Fruit fly (Drosophila melanogaster) whole organism, embryonic: Measurements from ENCODE around the gene CG14227.

Source experiments
- Antp ChIP-seq: fragments of 200-800 bp; sonication (Bioruptor generic); optimal IDR thresholded peaks from 3 replicates; lab custom pipeline; 2016; ENCODE audit warnings: missing biosample characterization, missing genetic modification characterization
- Bgb ChIP-seq: fragments of 200-800 bp; sonication (Bioruptor generic); IDR thresholded peaks from 2 replicates; pipeline ENCODE4 v1.3.6; 2022; ENCODE audit warnings: missing biosample characterization, missing genetic modification characterization; ENCODE audit not compliant: partially characterized antibody
- CG11456 ChIP-seq: fragments of 200-800 bp; sonication (Bioruptor generic); IDR thresholded peaks from 3 replicates; pipeline ENCODE4 v1.3.6; 2022; ENCODE audit warnings: missing biosample characterization, missing genetic modification characterization
- CG14014 ChIP-seq: fragments of 200-800 bp; sonication (Bioruptor generic); IDR thresholded peaks from 2 replicates; pipeline ENCODE4 v1.3.6; 2022; ENCODE audit warnings: missing biosample characterization, missing genetic modification characterization
- CG15269 ChIP-seq: fragments of 200-800 bp; sonication (Bioruptor generic); optimal IDR thresholded peaks from 2 replicates; lab custom pipeline; 2018; ENCODE audit warnings: missing biosample characterization, mild to moderate bottlenecking, missing genetic modification characterization, moderate library complexity
- CG15514 ChIP-seq: fragments of 200-800 bp; sonication (Bioruptor generic); optimal IDR thresholded peaks from 3 replicates; lab custom pipeline; 2017; ENCODE audit warnings: missing biosample characterization, missing genetic modification characterization, mild to moderate bottlenecking, moderate library complexity, missing genetic modification reagents
- CG1602 ChIP-seq: fragments of 200-800 bp; sonication (Bioruptor generic); optimal IDR thresholded peaks from 3 replicates; lab custom pipeline; 2016; ENCODE audit warnings: missing biosample characterization, missing genetic modification characterization
- CG16813 ChIP-seq: fragments of 200-800 bp; sonication (Bioruptor generic); IDR thresholded peaks from 3 replicates; pipeline ENCODE4 v1.3.6; 2022; ENCODE audit warnings: missing biosample characterization, missing genetic modification characterization; ENCODE audit not compliant: partially characterized antibody
- CG17612 ChIP-seq: fragments of 200-800 bp; sonication (Bioruptor generic); IDR thresholded peaks from 2 replicates; pipeline ENCODE4 v1.3.6; 2022; ENCODE audit warnings: missing biosample characterization, missing genetic modification characterization
- CG17829 ChIP-seq: fragments of 200-800 bp; optimal IDR thresholded peaks from 2 replicates; lab custom pipeline; 2019; ENCODE audit warnings: missing biosample characterization, mild to moderate bottlenecking, missing genetic modification characterization, moderate library complexity
- CG18262 ChIP-seq: fragments of 200-800 bp; optimal IDR thresholded peaks from 3 replicates; lab custom pipeline; 2019; ENCODE audit warnings: missing biosample characterization, mild to moderate bottlenecking, missing genetic modification characterization, moderate library complexity
- CG18619 ChIP-seq: fragments of 200-800 bp; sonication (Bioruptor generic); optimal IDR thresholded peaks from 3 replicates; lab custom pipeline; 2017; ENCODE audit warnings: missing biosample characterization, mild to moderate bottlenecking, missing genetic modification characterization
- CG18764 ChIP-seq: fragments of 200-800 bp; sonication (Bioruptor generic); optimal IDR thresholded peaks from 3 replicates; lab custom pipeline; 2016; ENCODE audit warnings: missing biosample characterization, missing genetic modification characterization
- CG2120 ChIP-seq: fragments of 200-800 bp; sonication (Bioruptor generic); optimal IDR thresholded peaks from 3 replicates; lab custom pipeline; 2016; ENCODE audit warnings: missing biosample characterization, missing genetic modification characterization
- CG3163 ChIP-seq: fragments of 200-800 bp; sonication (Bioruptor generic); optimal IDR thresholded peaks from 3 replicates; lab custom pipeline; 2016; ENCODE audit warnings: missing biosample characterization, missing genetic modification characterization
- CG3281 ChIP-seq: fragments of 200-800 bp; sonication (Bioruptor generic); optimal IDR thresholded peaks from 3 replicates; lab custom pipeline; 2017; ENCODE audit warnings: missing biosample characterization, mild to moderate bottlenecking, missing genetic modification characterization
- CG3995 ChIP-seq: fragments of 200-800 bp; sonication (Bioruptor generic); optimal IDR thresholded peaks from 3 replicates; lab custom pipeline; 2016; ENCODE audit warnings: missing biosample characterization, missing genetic modification characterization
- CG4424 ChIP-seq: fragments of 200-800 bp; sonication (Bioruptor generic); optimal IDR thresholded peaks from 3 replicates; lab custom pipeline; 2016; ENCODE audit warnings: missing biosample characterization, missing genetic modification characterization
- CG6654 ChIP-seq: fragments of 200-800 bp; sonication (Bioruptor generic); optimal IDR thresholded peaks from 2 replicates; lab custom pipeline; 2017; ENCODE audit warnings: missing biosample characterization, mild to moderate bottlenecking, missing genetic modification characterization
- CG6765 ChIP-seq: fragments of 200-800 bp; sonication (Bioruptor generic); optimal IDR thresholded peaks from 3 replicates; lab custom pipeline; 2017; ENCODE audit warnings: missing biosample characterization, mild to moderate bottlenecking, missing genetic modification characterization
- CG7357 ChIP-seq: fragments of 200-800 bp; sonication (Bioruptor generic); IDR thresholded peaks from 3 replicates; pipeline ENCODE4 v1.3.6; 2022; ENCODE audit warnings: missing biosample characterization, missing genetic modification characterization
- CG8388 ChIP-seq: fragments of 200-800 bp; sonication (Bioruptor generic); optimal IDR thresholded peaks from 2 replicates; lab custom pipeline; 2019; ENCODE audit warnings: missing biosample characterization, mild to moderate bottlenecking, missing genetic modification characterization, moderate library complexity
- CG8478 ChIP-seq: fragments of >200 bp; optimal IDR thresholded peaks from 2 replicates; lab custom pipeline; 2018
- CG9797 ChIP-seq: fragments of 200-800 bp; sonication (Bioruptor generic); optimal IDR thresholded peaks from 3 replicates; lab custom pipeline; 2018; ENCODE audit warnings: missing biosample characterization, mild to moderate bottlenecking, missing genetic modification characterization
- Dbx ChIP-seq: fragments of 200-800 bp; sonication (Bioruptor generic); IDR thresholded peaks from 3 replicates; pipeline ENCODE4 v1.3.6; 2022; ENCODE audit warnings: missing biosample characterization, missing genetic modification characterization
- Ets97D ChIP-seq: fragments of 200-800 bp; sonication (Bioruptor generic); optimal IDR thresholded peaks from 3 replicates; lab custom pipeline; 2016; ENCODE audit warnings: missing biosample characterization, missing genetic modification characterization
- Fer1 ChIP-seq: fragments of 200-800 bp; sonication (Bioruptor generic); optimal IDR thresholded peaks from 2 replicates; lab custom pipeline; 2017; ENCODE audit warnings: missing biosample characterization, mild to moderate bottlenecking, missing genetic modification characterization
- Fer3 ChIP-seq: fragments of 200-800 bp; sonication (Bioruptor generic); optimal IDR thresholded peaks from 2 replicates; lab custom pipeline; 2018; ENCODE audit warnings: missing biosample characterization, mild to moderate bottlenecking, missing genetic modification characterization, moderate library complexity
- Hmr ChIP-seq: fragments of 200-800 bp; sonication (Bioruptor generic); optimal IDR thresholded peaks from 3 replicates; lab custom pipeline; 2017; ENCODE audit warnings: mild to moderate bottlenecking, missing biosample characterization, missing genetic modification reagents, missing genetic modification characterization
- MBD-R2 ChIP-seq: fragments of 200-800 bp; sonication (Bioruptor generic); IDR thresholded peaks from 2 replicates; pipeline ENCODE4 v1.3.6; 2022; ENCODE audit warnings: missing biosample characterization, missing genetic modification characterization
- Meics ChIP-seq: fragments of 200-800 bp; sonication (Bioruptor generic); optimal IDR thresholded peaks from 2 replicates; lab custom pipeline; 2017; ENCODE audit warnings: missing biosample characterization, mild to moderate bottlenecking, missing genetic modification characterization
- Pdp1 ChIP-seq, 2 experiments: fragments of 200-800 bp; sonication (Bioruptor generic); optimal IDR thresholded peaks; 3 replicates each; lab custom pipeline; 2016; ENCODE audit warnings: missing biosample characterization in 2 of 2, missing genetic modification characterization in 2 of 2, mild to moderate bottlenecking in 1 of 2, moderate library complexity in 1 of 2
- Sry-β ChIP-seq: fragments of 200-800 bp; sonication (Bioruptor generic); optimal IDR thresholded peaks from 2 replicates; lab custom pipeline; 2018; ENCODE audit warnings: missing biosample characterization, mild to moderate bottlenecking, missing genetic modification characterization, moderate library complexity
- Stat92E ChIP-seq, 3 experiments: fragments of >200 bp in 2 of 3; fragments of 200-800 bp in 1 of 3; sonication (Bioruptor generic) in 1 of 3; optimal IDR thresholded peaks; 2 replicates each; lab custom pipeline; 2017 to 2019; ENCODE audit warnings: missing biosample characterization in 3 of 3, missing genetic modification characterization in 3 of 3, mild to moderate bottlenecking in 1 of 3, moderate library complexity in 1 of 3
- br ChIP-seq: fragments of >200 bp; optimal IDR thresholded peaks from 2 replicates; lab custom pipeline; 2017
- bsh ChIP-seq, 2 experiments: fragments of 200-800 bp; sonication (Bioruptor generic); optimal IDR thresholded peaks; 2 replicates each; lab custom pipeline; 2017 to 2018; ENCODE audit warnings: mild to moderate bottlenecking in 2 of 2, missing biosample characterization in 2 of 2, missing genetic modification characterization in 2 of 2, moderate library complexity in 1 of 2
- cas ChIP-seq: fragments of 200-800 bp; sonication (Bioruptor generic); IDR thresholded peaks from 2 replicates; pipeline ENCODE4 v1.3.6; 2022; ENCODE audit warnings: missing biosample characterization, missing genetic modification characterization
- chinmo ChIP-seq: fragments of 200-800 bp; sonication (Bioruptor generic); IDR thresholded peaks from 4 replicates; pipeline ENCODE4 v1.3.6; 2022; ENCODE audit warnings: missing biosample characterization, missing genetic modification characterization; ENCODE audit not compliant: partially characterized antibody
- en ChIP-seq: fragments of 200-800 bp; sonication (Bioruptor generic); optimal IDR thresholded peaks from 2 replicates; lab custom pipeline; 2016; ENCODE audit warnings: missing biosample characterization, missing genetic modification characterization
- fd96Cb ChIP-seq: fragments of 200-800 bp; sonication (Bioruptor generic); optimal IDR thresholded peaks from 2 replicates; lab custom pipeline; 2018; ENCODE audit warnings: missing biosample characterization, mild to moderate bottlenecking, missing genetic modification characterization, moderate library complexity
- knrl ChIP-seq: fragments of 200-800 bp; sonication (Bioruptor generic); IDR thresholded peaks from 3 replicates; pipeline ENCODE4 v1.3.6; 2022; ENCODE audit warnings: missing biosample characterization, missing genetic modification characterization; ENCODE audit not compliant: partially characterized antibody
- phol ChIP-seq: fragments of 200-800 bp; sonication (Bioruptor generic); optimal IDR thresholded peaks from 3 replicates; lab custom pipeline; 2018; ENCODE audit warnings: missing biosample characterization, mild to moderate bottlenecking, missing genetic modification characterization, moderate library complexity
- slbo ChIP-seq: fragments of 200-800 bp; sonication (Bioruptor generic); IDR thresholded peaks from 2 replicates; pipeline ENCODE4 v1.3.6; 2022; ENCODE audit warnings: missing biosample characterization, missing genetic modification characterization
- sqz ChIP-seq: fragments of 200-800 bp; sonication (Bioruptor generic); optimal IDR thresholded peaks from 3 replicates; lab custom pipeline; 2018; ENCODE audit warnings: missing biosample characterization, mild to moderate bottlenecking, missing genetic modification characterization
- stwl ChIP-seq: fragments of 200-800 bp; sonication (Bioruptor generic); optimal IDR thresholded peaks from 3 replicates; lab custom pipeline; 2018; ENCODE audit warnings: missing biosample characterization, mild to moderate bottlenecking, missing genetic modification characterization, moderate library complexity
- sug ChIP-seq: fragments of 200-800 bp; optimal IDR thresholded peaks from 2 replicates; lab custom pipeline; 2019; ENCODE audit warnings: missing biosample characterization, mild to moderate bottlenecking, missing genetic modification characterization, moderate library complexity

Gene CG14227

dm6 chrX:19651757-19652419 lies 36.9 kb downstream of the CG14227 start, which contains the start of the genes Ranbp21 and Elys (continued):
- TF ChIP-seq en (GFP tag; lab: Kevin White, UChicago) (no peak), cas (GFP tag; lab: Robert Waterston, UW) (no peak), CG18619 (GFP tag; lab: Kevin White, UChicago) (peak; percentile 26), CG1602 (GFP tag; lab: Kevin White, UChicago) (peak; percentile 50), CG6654 (GFP tag; lab: Kevin White, UChicago) (peak; percentile 7), CG8478 (lab: Kevin White, UChicago) (no peak), Stat92E (GFP tag; optimal IDR thresholded peaks at IDR 0.05; lab: Kevin White, UChicago) (no peak), Meics (GFP tag; lab: Kevin White, UChicago) (no peak), CG15269 (tag; lab: Kevin White, UChicago) (no peak), Hmr (GFP tag; lab: Kevin White, UChicago) (no peak), CG11456 (peak; percentile 55; the same call in 1 of the 3 replicates)

- TF ChIP-seq bsh (GFP tag; optimal IDR thresholded peaks at IDR 0.05; lab: Kevin White, UChicago), result peak in 1 of 2 experiments; percentile 2
- TF ChIP-seq Antp (GFP tag; lab: Kevin White, UChicago), result peak; percentile 0
- TF ChIP-seq Ets97D, result peak; percentile 15
- peak; percentile 48 for TF ChIP-seq Sry-β (GFP tag; lab: Kevin White, UChicago)
- peak; percentile 18 for TF ChIP-seq CG9797 (GFP tag; lab: Kevin White, UChicago)
- no peak for TF ChIP-seq CG6765
- TF ChIP-seq Dbx (GFP tag; lab: Robert Waterston, UW), result no peak
- TF ChIP-seq CG3995 (GFP tag; lab: Kevin White, UChicago), result peak; percentile 75
- peak; percentile 60; the same call in 2 of the 3 replicates for TF ChIP-seq CG16813
- TF ChIP-seq CG3163 (GFP tag; lab: Kevin White, UChicago), result peak; percentile 23
- peak; percentile 73 for TF ChIP-seq MBD-R2 (GFP tag; lab: Robert Waterston, UW)
- TF ChIP-seq Fer3 (tag; lab: Kevin White, UChicago), result peak; percentile 29
- TF ChIP-seq stwl, result peak; percentile 43
- TF ChIP-seq Pdp1 (GFP tag; optimal IDR thresholded peaks at IDR 0.05; lab: Kevin White, UChicago), result peak; percentile 23 to 27
- peak; percentile 15 for TF ChIP-seq CG18764
- TF ChIP-seq CG17829 (tag; lab: Kevin White, UChicago), result peak; percentile 15
- TF ChIP-seq CG7357 (GFP tag; lab: Robert Waterston, UW), result peak; percentile 91
- no peak for TF ChIP-seq CG3281 (GFP tag; lab: Kevin White, UChicago)
- no peak for TF ChIP-seq CG17612
- peak; percentile 13 for TF ChIP-seq CG18262 (tag; lab: Kevin White, UChicago)
- TF ChIP-seq CG4424 (GFP tag; lab: Kevin White, UChicago), result peak; percentile 1
- no peak for TF ChIP-seq fd96Cb (tag; lab: Kevin White, UChicago)
- peak; percentile 43; the same call in 1 of the 2 replicates for TF ChIP-seq Bgb (GFP tag; lab: Robert Waterston, UW)
- TF ChIP-seq knrl (GFP tag; lab: Robert Waterston, UW), result peak; percentile 46; the same call in 2 of the 3 replicates
- TF ChIP-seq Meics (GFP tag; lab: Kevin White, UChicago), result peak; percentile 82
- TF ChIP-seq br (lab: Kevin White, UChicago), result no peak
- peak; percentile 40 for TF ChIP-seq phol (tag; lab: Kevin White, UChicago)
- TF ChIP-seq CG14014 (GFP tag; lab: Robert Waterston, UW), result 0 out of 2 replicates have a peak, but pooled peaks have one; percentile 9
- TF ChIP-seq CG15514 (GFP tag; lab: Kevin White, UChicago), result peak; percentile 60
- TF ChIP-seq chinmo (GFP tag; lab: Robert Waterston, UW), result 0 out of 4 replicates have a peak, but pooled peaks have one; percentile 59
- TF ChIP-seq sug, result peak; percentile 26
- TF ChIP-seq CG2120 (GFP tag; lab: Kevin White, UChicago), result peak; percentile 41
- no peak for TF ChIP-seq sqz (GFP tag; lab: Kevin White, UChicago)
- peak; percentile 9; the same call in 1 of the 2 replicates for TF ChIP-seq slbo (GFP tag; lab: Robert Waterston, UW)
- peak; percentile 12 for TF ChIP-seq Fer1 (GFP tag; lab: Kevin White, UChicago)
- TF ChIP-seq CG8388, result no peak
Measured at dm6 chrX:19645873-19646541, 42.7 kb downstream of the CG14227 start, which contains the start of gene Arp10. Gene Arp10 (minus strand): TSS chrX:19646176.
